Worm (Caenorhabditis elegans): ENCODE measurements around the gene F21D9.2.
A peak's percentile ranks its signal among the peaks of the same experiment; 100 is the strongest.

DNA sequence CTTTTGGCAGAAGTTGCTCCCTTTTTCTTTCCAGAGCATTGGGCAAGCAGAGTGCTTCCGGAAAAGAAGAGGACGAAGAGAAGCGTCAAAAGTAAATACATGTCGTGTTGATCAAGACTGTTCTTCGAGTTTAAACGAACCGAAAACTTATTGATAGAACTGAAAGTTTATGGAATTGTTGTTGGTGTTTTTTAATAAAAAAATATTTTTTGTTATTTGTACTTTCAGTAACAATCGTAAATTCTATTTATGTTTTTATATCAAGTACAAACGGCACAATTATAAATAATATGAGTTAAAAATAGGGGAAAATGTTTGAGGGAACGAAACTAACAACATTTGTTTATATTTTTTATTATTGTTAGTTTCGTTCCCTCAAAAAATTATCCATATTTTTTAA lies 4.6 kb downstream of the F21D9.2 start, which contains the start of gene F21D9.3:
- TF ChIP-seq pha-4 (GFP tag; IDR thresholded peaks at IDR 0.05), result no peak
- TF ChIP-seq pha-4 (tag; optimal IDR thresholded peaks at IDR 0.05), result no peak
- TF ChIP-seq unc-39 (tag; optimal IDR thresholded peaks at IDR 0.05), result no peak
- no peak for TF ChIP-seq snpc-4 (tag; optimal IDR thresholded peaks at IDR 0.05)
- TF ChIP-seq nhr-11 (tag; optimal IDR thresholded peaks at IDR 0.05), result no peak
- TF ChIP-seq unc-62 (GFP tag; optimal IDR thresholded peaks at IDR 0.05 in 1 of 2), result peak in 1 of 2 experiments; percentile 11
- no peak for TF ChIP-seq unc-62 (tag; optimal IDR thresholded peaks at IDR 0.05)
- TF ChIP-seq nhr-25 (tag; optimal IDR thresholded peaks at IDR 0.05; ENCODE audit: borderline replicate concordance, insufficient read depth), result no peak
- no peak for TF ChIP-seq F44E2.7 (GFP tag; IDR thresholded peaks at IDR 0.05)
- TF ChIP-seq nhr-102 (tag; optimal IDR thresholded peaks at IDR 0.05), result no peak
- no peak for TF ChIP-seq lin-15B (tag; optimal IDR thresholded peaks at IDR 0.05)
- no peak for TF ChIP-seq ztf-11 (tag; optimal IDR thresholded peaks at IDR 0.05)

All from whole organism, L4 larva.